Fruit fly (Drosophila melanogaster): ENCODE measurements around the gene Nplp2.
A peak's percentile ranks its signal among the peaks of the same experiment; 100 is the strongest.

DNA sequence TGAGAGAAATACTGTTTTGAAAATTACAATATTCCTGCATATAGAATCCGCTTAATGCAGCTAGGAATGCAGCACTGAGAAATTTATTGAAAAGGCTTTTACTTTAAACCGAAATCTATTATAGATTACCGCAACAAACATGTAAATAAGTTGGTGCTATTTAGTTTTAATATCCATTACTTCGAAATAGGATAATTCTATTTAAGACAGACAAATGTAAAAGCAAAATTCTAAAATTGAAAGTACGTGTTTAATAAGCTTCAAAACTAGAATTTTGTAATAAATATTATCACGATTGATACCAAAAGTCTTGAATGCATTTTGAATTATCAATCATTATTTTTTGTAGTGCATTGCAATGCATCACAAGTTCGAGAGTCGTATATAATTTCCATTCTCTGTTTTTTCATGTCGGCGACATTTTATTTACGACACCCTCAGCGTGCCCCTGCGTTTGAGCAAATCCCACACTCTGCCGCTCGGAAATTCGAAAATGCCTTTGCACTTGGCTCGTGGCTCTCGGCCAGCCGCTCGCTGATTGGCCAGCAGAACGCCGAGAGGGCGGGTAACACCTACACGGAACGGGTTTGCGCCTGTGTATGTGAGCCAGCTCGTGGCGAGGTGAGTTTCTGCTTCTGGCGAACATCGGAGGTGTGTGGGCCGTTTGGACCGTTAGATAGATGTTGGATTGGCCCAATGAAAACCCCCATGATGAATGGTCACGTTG, 47.1 kb downstream of the Nplp2 start:
- TF ChIP-seq Gug (GFP tag; IDR thresholded peaks at IDR 0.05) (no peak; the same call in 3 of the 4 replicates), CG13424 (tag; optimal IDR thresholded peaks at IDR 0.05) (no peak), CG11695 (GFP tag; IDR thresholded peaks at IDR 0.05) (no peak), gcm (GFP tag; optimal IDR thresholded peaks at IDR 0.05) (no peak), hb (GFP tag; IDR thresholded peaks at IDR 0.05; ENCODE audit: partially characterized antibody) (no peak), dimm (GFP tag; IDR thresholded peaks at IDR 0.05) (no peak), Sox102F (GFP tag; optimal IDR thresholded peaks at IDR 0.05) (peak; percentile 20)
